Fruit fly (Drosophila melanogaster): ENCODE results near the gene CG11760.
A peak's percentile ranks its signal among the peaks of the same experiment; 100 is the strongest.

CG11760 gene

DNA sequence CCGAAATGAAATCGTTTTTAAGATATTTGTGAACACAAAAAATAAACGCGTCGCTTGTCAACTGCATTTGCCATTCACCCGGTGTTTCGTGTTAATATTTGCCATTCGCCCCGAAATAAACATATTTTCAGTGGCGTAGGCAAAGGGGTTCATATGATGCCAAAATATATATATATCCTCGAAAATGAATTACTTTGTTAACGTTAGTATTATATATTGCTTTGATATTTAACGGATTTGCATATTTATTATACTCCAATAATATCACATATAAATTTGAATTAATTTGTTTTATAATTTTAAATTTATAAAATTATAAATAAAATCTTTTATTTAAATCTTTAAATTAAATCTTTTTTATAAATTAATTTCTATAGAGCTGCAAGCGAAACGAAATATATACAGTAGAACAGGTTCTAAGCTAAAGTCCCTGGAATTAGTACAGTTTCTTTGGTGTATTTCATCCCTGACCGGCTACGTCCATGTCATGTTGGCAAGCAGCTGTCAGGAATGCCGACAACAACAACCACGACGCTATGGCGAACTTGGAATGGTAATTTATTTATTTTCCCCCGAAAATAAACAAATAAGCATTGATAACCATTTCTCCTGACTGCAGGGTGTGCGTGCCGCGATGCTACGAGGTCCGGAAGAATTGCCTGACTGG lies 12.7 kb downstream of the CG11760 start, which contains the start of the genes M1BP and CG8202 (continued):
- TF ChIP-seq trh (GFP tag; optimal IDR thresholded peaks at IDR 0.05) (peak; percentile 77), tx (GFP tag; optimal IDR thresholded peaks at IDR 0.05) (peak; percentile 38), CG1832 (GFP tag; optimal IDR thresholded peaks at IDR 0.05) (no peak), CG14441 (GFP tag; IDR thresholded peaks at IDR 0.05) (peak; percentile 76), Lim3 (GFP tag; IDR thresholded peaks at IDR 0.05) (no peak), CG7786 (GFP tag; optimal IDR thresholded peaks at IDR 0.05) (peak; percentile 36), CG15696 (tag; optimal IDR thresholded peaks at IDR 0.05) (peak; percentile 91), toy (GFP tag; IDR thresholded peaks at IDR 0.05) (no peak; the same call in 1 of the 2 replicates), dati (GFP tag; IDR thresholded peaks at IDR 0.05) (0 out of 2 replicates have a peak, but pooled peaks have one; percentile 40), eve (GFP tag; optimal IDR thresholded peaks at IDR 0.05) (no peak), CG42726 (GFP tag; IDR thresholded peaks at IDR 0.05; ENCODE audit: partially characterized antibody) (no peak), CG9215 (GFP tag; IDR thresholded peaks at IDR 0.05) (peak; percentile 83), CG3281 (GFP tag; optimal IDR thresholded peaks at IDR 0.05) (peak; percentile 93), org-1 (GFP tag; optimal IDR thresholded peaks at IDR 0.05) (peak; percentile 71), CTCF (GFP tag; optimal IDR thresholded peaks at IDR 0.05) (peak; percentile 39), CG11247 (GFP tag; IDR thresholded peaks at IDR 0.05) (peak; percentile 67), otp (GFP tag; IDR thresholded peaks at IDR 0.05) (no peak), CG16863 (GFP tag; optimal IDR thresholded peaks at IDR 0.05) (peak; percentile 55), unc-4 (GFP tag; IDR thresholded peaks at IDR 0.05; ENCODE audit: partially characterized antibody) (no peak), ci (GFP tag; IDR thresholded peaks at IDR 0.05) (peak; percentile 67; the same call in 2 of the 3 replicates), Ets97D (GFP tag; optimal IDR thresholded peaks at IDR 0.05) (no peak), luna (GFP tag; optimal IDR thresholded peaks at IDR 0.05) (no peak), Kr (GFP tag; optimal IDR thresholded peaks at IDR 0.05) (peak; percentile 7), scrt (GFP tag; optimal IDR thresholded peaks at IDR 0.05) (peak; percentile 21), CG17186 (GFP tag; optimal IDR thresholded peaks at IDR 0.05) (no peak), CG11695 (GFP tag; IDR thresholded peaks at IDR 0.05) (peak; percentile 70; the same call in 2 of the 3 replicates), tll (GFP tag; optimal IDR thresholded peaks at IDR 0.05) (no peak), CG6272 (GFP tag; IDR thresholded peaks at IDR 0.05) (peak; percentile 59; the same call in 1 of the 2 replicates), p53 (GFP tag; optimal IDR thresholded peaks at IDR 0.05) (no peak), CG10654 (GFP tag; optimal IDR thresholded peaks at IDR 0.05) (peak; percentile 85), CG2116 (GFP tag; optimal IDR thresholded peaks at IDR 0.05) (peak; percentile 73), crp (GFP tag; optimal IDR thresholded peaks at IDR 0.05) (peak in 1 of 2 experiments; percentile 73), CG11504 (tag; optimal IDR thresholded peaks at IDR 0.05) (peak; percentile 93), CG14014 (GFP tag; IDR thresholded peaks at IDR 0.05) (peak; percentile 71), CG33557 (GFP tag; optimal IDR thresholded peaks at IDR 0.05) (peak; percentile 94), CG15011 (GFP tag; optimal IDR thresholded peaks at IDR 0.05) (no peak), abd-A (tag; optimal IDR thresholded peaks at IDR 0.05) (no peak), HLH54F (GFP tag; optimal IDR thresholded peaks at IDR 0.05) (peak; percentile 69), CG3407 (GFP tag; optimal IDR thresholded peaks at IDR 0.05) (peak; percentile 71), Bteb2 (GFP tag; optimal IDR thresholded peaks at IDR 0.05) (peak; percentile 41), CG9797 (GFP tag; optimal IDR thresholded peaks at IDR 0.05) (peak; percentile 54), ftz-f1 (GFP tag; optimal IDR thresholded peaks at IDR 0.05) (no peak), CG6683 (GFP tag; optimal IDR thresholded peaks at IDR 0.05) (peak; percentile 86), CG8388 (GFP tag; optimal IDR thresholded peaks at IDR 0.05) (peak; percentile 91), B-H1 (GFP tag; IDR thresholded peaks at IDR 0.05) (peak; percentile 65; the same call in 2 of the 3 replicates), CG6854 (GFP tag; optimal IDR thresholded peaks at IDR 0.05) (peak; percentile 88), bigmax (GFP tag; optimal IDR thresholded peaks at IDR 0.05) (no peak), z (GFP tag; IDR thresholded peaks at IDR 0.05) (no peak), CG17829 (tag; optimal IDR thresholded peaks at IDR 0.05) (peak; percentile 94), nom (GFP tag; optimal IDR thresholded peaks at IDR 0.05) (peak; percentile 95)
